Fruit fly (Drosophila melanogaster) whole organism, embryonic: ENCODE measurements around the gene nenya.
A peak's percentile ranks its signal among the peaks of the same experiment; 100 is the strongest.

ENCODE experiments used
- Antp ChIP-seq: fragments of 200-800 bp; sonication (Bioruptor generic); optimal IDR thresholded peaks from 3 replicates; lab custom pipeline; 2016; ENCODE audit warnings: missing biosample characterization, missing genetic modification characterization
- CG10147 ChIP-seq: fragments of 200-800 bp; sonication (Bioruptor generic); optimal IDR thresholded peaks from 2 replicates; lab custom pipeline; 2019; ENCODE audit warnings: missing biosample characterization, mild to moderate bottlenecking, missing genetic modification characterization, moderate library complexity
- CG10366 ChIP-seq: fragments of 200-800 bp; sonication (Bioruptor generic); IDR thresholded peaks from 2 replicates; pipeline ENCODE4 v1.3.6; 2022; ENCODE audit warnings: missing biosample characterization, missing genetic modification characterization
- CG10543 ChIP-seq: fragments of 200-800 bp; sonication (Bioruptor generic); optimal IDR thresholded peaks from 3 replicates; lab custom pipeline; 2017; ENCODE audit warnings: missing biosample characterization, mild to moderate bottlenecking, missing genetic modification characterization, moderate library complexity
- CG10959 ChIP-seq: fragments of 200-800 bp; sonication (Bioruptor generic); IDR thresholded peaks from 2 replicates; pipeline ENCODE4 v1.3.6; 2022; ENCODE audit warnings: missing biosample characterization, missing genetic modification characterization
- CG1233 ChIP-seq: fragments of 200-800 bp; sonication (Bioruptor generic); optimal IDR thresholded peaks from 4 replicates; lab custom pipeline; 2018; ENCODE audit warnings: missing biosample characterization, mild to moderate bottlenecking, missing genetic modification characterization
- CG12942 ChIP-seq: fragments of 200-800 bp; sonication (Bioruptor generic); optimal IDR thresholded peaks from 3 replicates; lab custom pipeline; 2016; ENCODE audit warnings: missing biosample characterization, missing genetic modification characterization
- CG13775 ChIP-seq: fragments of 200-800 bp; sonication (Bioruptor generic); optimal IDR thresholded peaks from 3 replicates; lab custom pipeline; 2017; ENCODE audit warnings: missing biosample characterization, mild to moderate bottlenecking, missing genetic modification characterization
- CG14014 ChIP-seq: fragments of 200-800 bp; sonication (Bioruptor generic); IDR thresholded peaks from 2 replicates; pipeline ENCODE4 v1.3.6; 2022; ENCODE audit warnings: missing biosample characterization, missing genetic modification characterization
- CG17328 ChIP-seq: fragments of 200-800 bp; sonication (Bioruptor generic); IDR thresholded peaks from 2 replicates; pipeline ENCODE4 v1.3.6; 2022; ENCODE audit warnings: missing biosample characterization, missing genetic modification characterization
- CG2116 ChIP-seq: fragments of 200-800 bp; sonication (Bioruptor generic); optimal IDR thresholded peaks from 3 replicates; lab custom pipeline; 2018; ENCODE audit warnings: missing biosample characterization, mild to moderate bottlenecking, missing genetic modification characterization
- CG2120 ChIP-seq: fragments of 200-800 bp; sonication (Bioruptor generic); optimal IDR thresholded peaks from 3 replicates; lab custom pipeline; 2016; ENCODE audit warnings: missing biosample characterization, missing genetic modification characterization
- CG31224 ChIP-seq: fragments of 200-800 bp; sonication (Bioruptor generic); IDR thresholded peaks from 2 replicates; pipeline ENCODE4 v1.3.6; 2022; ENCODE audit warnings: missing biosample characterization, missing genetic modification characterization
- CG33213 ChIP-seq: fragments of 200-800 bp; sonication (Bioruptor generic); optimal IDR thresholded peaks from 3 replicates; lab custom pipeline; 2016; ENCODE audit warnings: missing biosample characterization, missing genetic modification characterization
- CG42726 ChIP-seq: fragments of 200-800 bp; sonication (Bioruptor generic); IDR thresholded peaks from 2 replicates; pipeline ENCODE4 v1.3.6; 2022; ENCODE audit warnings: missing biosample characterization, missing genetic modification characterization; ENCODE audit not compliant: partially characterized antibody
- CG4404 ChIP-seq: fragments of 200-800 bp; sonication (Bioruptor generic); IDR thresholded peaks from 2 replicates; pipeline ENCODE4 v1.3.6; 2022; ENCODE audit warnings: missing biosample characterization, missing genetic modification characterization
- CG5180 ChIP-seq: fragments of 200-800 bp; sonication (Bioruptor generic); optimal IDR thresholded peaks from 3 replicates; lab custom pipeline; 2017; ENCODE audit warnings: missing biosample characterization, missing genetic modification characterization, mild to moderate bottlenecking, moderate library complexity, missing genetic modification reagents
- CG5953 ChIP-seq: fragments of 200-800 bp; sonication (Bioruptor generic); IDR thresholded peaks from 2 replicates; pipeline ENCODE4 v1.3.6; 2022; ENCODE audit warnings: missing biosample characterization, missing genetic modification characterization
- CG7928 ChIP-seq: fragments of 200-800 bp; sonication (Bioruptor generic); optimal IDR thresholded peaks from 2 replicates; lab custom pipeline; 2017; ENCODE audit warnings: missing biosample characterization, mild to moderate bottlenecking, missing genetic modification characterization
- CG8944 ChIP-seq: fragments of 200-800 bp; sonication (Bioruptor generic); optimal IDR thresholded peaks from 3 replicates; lab custom pipeline; 2016; ENCODE audit warnings: missing biosample characterization, missing genetic modification characterization
- CG9609 ChIP-seq: fragments of 200-800 bp; sonication (Bioruptor generic); optimal IDR thresholded peaks from 3 replicates; lab custom pipeline; 2016; ENCODE audit warnings: missing biosample characterization, missing genetic modification characterization
- CHES-1-like ChIP-seq: fragments of 200-800 bp; sonication (Bioruptor generic); optimal IDR thresholded peaks from 2 replicates; lab custom pipeline; 2016; ENCODE audit warnings: missing biosample characterization, missing genetic modification characterization
- Dad ChIP-seq: fragments of 200-800 bp; sonication (Bioruptor generic); optimal IDR thresholded peaks from 3 replicates; lab custom pipeline; 2016; ENCODE audit warnings: missing biosample characterization, missing genetic modification characterization
- Gsc ChIP-seq: fragments of 200-800 bp; sonication (Bioruptor generic); IDR thresholded peaks from 2 replicates; pipeline ENCODE4 v1.3.6; 2022; ENCODE audit warnings: missing biosample characterization, missing genetic modification characterization
- Hsf ChIP-seq: fragments of 200-800 bp; sonication (Bioruptor generic); optimal IDR thresholded peaks from 3 replicates; lab custom pipeline; 2016; ENCODE audit warnings: missing biosample characterization, missing genetic modification characterization
- Sin3A ChIP-seq: fragments of >200 bp; optimal IDR thresholded peaks from 2 replicates; lab custom pipeline; 2018
- Sry-β ChIP-seq: fragments of 200-800 bp; sonication (Bioruptor generic); optimal IDR thresholded peaks from 2 replicates; lab custom pipeline; 2018; ENCODE audit warnings: missing biosample characterization, mild to moderate bottlenecking, missing genetic modification characterization, moderate library complexity
- Tbp ChIP-seq: fragments of >200 bp; optimal IDR thresholded peaks from 2 replicates; lab custom pipeline; 2018; ENCODE audit warnings: missing biosample characterization, missing genetic modification characterization
- Usf ChIP-seq: fragments of 200-800 bp; sonication (Bioruptor generic); optimal IDR thresholded peaks from 2 replicates; lab custom pipeline; 2017; ENCODE audit warnings: missing genotype, missing biosample characterization, missing genetic modification characterization
- YL-1 ChIP-seq: fragments of 200-800 bp; sonication (Bioruptor generic); optimal IDR thresholded peaks from 3 replicates; lab custom pipeline; 2017; ENCODE audit warnings: missing biosample characterization, mild to moderate bottlenecking, missing genetic modification characterization
- abd-A ChIP-seq: fragments of 200-800 bp; sonication (Bioruptor generic); optimal IDR thresholded peaks from 3 replicates; lab custom pipeline; 2019; ENCODE audit warnings: missing biosample characterization, mild to moderate bottlenecking, missing genetic modification characterization, moderate library complexity
- br ChIP-seq: fragments of >200 bp; optimal IDR thresholded peaks from 2 replicates; lab custom pipeline; 2017
- chn ChIP-seq: fragments of 200-800 bp; sonication (Bioruptor generic); optimal IDR thresholded peaks from 2 replicates; lab custom pipeline; 2016; ENCODE audit warnings: missing biosample characterization, missing genetic modification characterization
- disco-r ChIP-seq: fragments of 200-800 bp; sonication (Bioruptor generic); optimal IDR thresholded peaks from 2 replicates; lab custom pipeline; 2016; ENCODE audit warnings: missing biosample characterization, missing genetic modification characterization
- dmrt11E ChIP-seq: fragments of 200-800 bp; sonication (Bioruptor generic); optimal IDR thresholded peaks from 3 replicates; lab custom pipeline; 2018; ENCODE audit warnings: missing biosample characterization, mild to moderate bottlenecking, missing genetic modification characterization, moderate library complexity
- ems ChIP-seq: fragments of 200-800 bp; sonication (Bioruptor generic); optimal IDR thresholded peaks from 3 replicates; lab custom pipeline; 2016; ENCODE audit warnings: missing biosample characterization, missing genetic modification characterization
- ewg ChIP-seq: fragments of 200-800 bp; sonication (Bioruptor generic); optimal IDR thresholded peaks from 3 replicates; lab custom pipeline; 2017; ENCODE audit warnings: mild to moderate bottlenecking, missing biosample characterization, missing genetic modification reagents, missing genetic modification characterization
- exex ChIP-seq: fragments of 200-800 bp; sonication (Bioruptor generic); optimal IDR thresholded peaks from 4 replicates; lab custom pipeline; 2018; ENCODE audit warnings: missing biosample characterization, mild to moderate bottlenecking, missing genetic modification characterization, moderate library complexity
- gce ChIP-seq: fragments of 200-800 bp; sonication (Bioruptor generic); IDR thresholded peaks from 3 replicates; pipeline ENCODE4 v1.3.6; 2022; ENCODE audit warnings: missing biosample characterization, missing genetic modification characterization
- gcm ChIP-seq: fragments of 200-800 bp; sonication (Bioruptor generic); optimal IDR thresholded peaks from 2 replicates; lab custom pipeline; 2019; ENCODE audit warnings: missing biosample characterization, mild to moderate bottlenecking, missing genetic modification characterization, moderate library complexity
- grau ChIP-seq: fragments of 200-800 bp; optimal IDR thresholded peaks from 3 replicates; lab custom pipeline; 2019; ENCODE audit warnings: missing biosample characterization, mild to moderate bottlenecking, missing genetic modification characterization, moderate library complexity
- gt ChIP-seq: fragments of 200-800 bp; sonication (Bioruptor generic); IDR thresholded peaks from 2 replicates; pipeline ENCODE4 v1.3.6; 2022; ENCODE audit warnings: missing biosample characterization, missing genetic modification characterization
- ham ChIP-seq: fragments of 200-800 bp; sonication (Bioruptor generic); IDR thresholded peaks from 2 replicates; pipeline ENCODE4 v1.3.6; 2022; ENCODE audit warnings: missing biosample characterization, missing genetic modification characterization
- lola ChIP-seq, 3 experiments: fragments of >200 bp in 2 of 3; fragments of 200-800 bp in 1 of 3; sonication (Bioruptor generic) in 1 of 3; optimal IDR thresholded peaks; 2 replicates each; lab custom pipeline; 2017 to 2019; ENCODE audit warnings: missing biosample characterization in 3 of 3, missing genetic modification characterization in 3 of 3, mild to moderate bottlenecking in 1 of 3, moderate library complexity in 1 of 3
- sens-2 ChIP-seq: fragments of 200-800 bp; sonication (Bioruptor generic); IDR thresholded peaks from 2 replicates; pipeline ENCODE4 v1.3.6; 2022; ENCODE audit warnings: missing biosample characterization, missing genetic modification characterization
- slp2 ChIP-seq: fragments of 200-800 bp; sonication (Bioruptor generic); optimal IDR thresholded peaks from 2 replicates; lab custom pipeline; 2016; ENCODE audit warnings: missing biosample characterization, missing genetic modification characterization
- toy ChIP-seq: fragments of 200-800 bp; sonication (Bioruptor generic); IDR thresholded peaks from 2 replicates; pipeline ENCODE4 v1.3.6; 2022; ENCODE audit warnings: missing biosample characterization, missing genetic modification characterization
- trem ChIP-seq: fragments of 200-800 bp; optimal IDR thresholded peaks from 3 replicates; lab custom pipeline; 2019; ENCODE audit warnings: missing biosample characterization, mild to moderate bottlenecking, missing genetic modification characterization, moderate library complexity
- wor ChIP-seq: fragments of 200-800 bp; sonication (Bioruptor generic); IDR thresholded peaks from 2 replicates; pipeline ENCODE4 v1.3.6; 2022; ENCODE audit warnings: missing biosample characterization, missing genetic modification characterization

The nenya gene

dm6 chr3R:27937752-27938694 lies 10.0 kb upstream of the nenya start, which contains the start of the genes NSD and BOD1 (continued):
- no peak for TF ChIP-seq Dad (GFP tag; lab: Kevin White, UChicago)
- no peak for TF ChIP-seq sens-2 (GFP tag; lab: Robert Waterston, UW)
- TF ChIP-seq Sin3A: peak; percentile 5
- no peak for TF ChIP-seq Gsc
- no peak for TF ChIP-seq disco-r
- no peak for TF ChIP-seq toy
- peak; percentile 68 for TF ChIP-seq YL-1 (GFP tag; lab: Kevin White, UChicago)
- no peak for TF ChIP-seq slp2 (GFP tag; lab: Kevin White, UChicago)
- TF ChIP-seq gt (GFP tag; lab: Robert Waterston, UW): peak; percentile 33; the same call in 1 of the 2 replicates
- no peak for TF ChIP-seq ham (GFP tag; lab: Robert Waterston, UW)
- peak; percentile 44 for TF ChIP-seq CG2120 (GFP tag; lab: Kevin White, UChicago)
- TF ChIP-seq Sry-β: peak; percentile 90
- no peak for TF ChIP-seq br
- no peak for TF ChIP-seq abd-A
- TF ChIP-seq gcm: no peak
- TF ChIP-seq CG17328: peak; percentile 50; the same call in 1 of the 2 replicates
- peak; percentile 98 for TF ChIP-seq CG42726
- peak; percentile 1 for TF ChIP-seq CG7928 (GFP tag; lab: Kevin White, UChicago)
- peak; percentile 41 for TF ChIP-seq Usf
- no peak for TF ChIP-seq CG5180 (GFP tag; lab: Kevin White, UChicago)
- peak; percentile 63; the same call in 1 of the 2 replicates for TF ChIP-seq CG14014
- peak; percentile 59 for TF ChIP-seq CG4404 (GFP tag; lab: Robert Waterston, UW)
- TF ChIP-seq chn (GFP tag; lab: Kevin White, UChicago): no peak
- peak; percentile 34; the same call in 1 of the 2 replicates for TF ChIP-seq CG5953
- no peak for TF ChIP-seq CG8944 (GFP tag; lab: Kevin White, UChicago)
- no peak for TF ChIP-seq ems (GFP tag; lab: Kevin White, UChicago)
- peak; percentile 38; the same call in 1 of the 2 replicates for TF ChIP-seq CG10959 (GFP tag; lab: Robert Waterston, UW)
- TF ChIP-seq exex (tag; lab: Kevin White, UChicago): no peak
- TF ChIP-seq wor: peak; percentile 27; the same call in 1 of the 2 replicates
- TF ChIP-seq CHES-1-like (GFP tag; lab: Kevin White, UChicago): no peak
- TF ChIP-seq CG10366 (GFP tag; lab: Robert Waterston, UW): peak; percentile 68
- TF ChIP-seq CG2116: peak; percentile 98
- TF ChIP-seq CG1233 (GFP tag; lab: Kevin White, UChicago): peak; percentile 35
- TF ChIP-seq lola (GFP tag; optimal IDR thresholded peaks at IDR 0.05; lab: Kevin White, UChicago): peak in 1 of 3 experiments; percentile 19
- TF ChIP-seq CG33213: no peak
- TF ChIP-seq Antp (GFP tag; lab: Kevin White, UChicago): peak; percentile 24
- TF ChIP-seq CG9609: peak; percentile 1
- no peak for TF ChIP-seq gce
- peak; percentile 95 for TF ChIP-seq trem (tag; lab: Kevin White, UChicago)
- no peak for TF ChIP-seq Hsf (GFP tag; lab: Kevin White, UChicago)
- no peak for TF ChIP-seq Tbp (GFP tag; lab: Kevin White, UChicago)
- peak; percentile 5 for TF ChIP-seq CG10543 (GFP tag; lab: Kevin White, UChicago)
- peak; percentile 25 for TF ChIP-seq CG10147 (GFP tag; lab: Kevin White, UChicago)
- peak; percentile 15 for TF ChIP-seq CG12942 (GFP tag; lab: Kevin White, UChicago)
- TF ChIP-seq ewg (GFP tag; lab: Kevin White, UChicago): peak; percentile 31
- peak; percentile 59 for TF ChIP-seq CG31224 (GFP tag; lab: Robert Waterston, UW)
- peak; percentile 59 for TF ChIP-seq grau (tag; lab: Kevin White, UChicago)
- TF ChIP-seq dmrt11E: peak; percentile 44
- TF ChIP-seq CG13775 (GFP tag; lab: Kevin White, UChicago): peak; percentile 71
